Fruit fly (Drosophila melanogaster) whole organism, wandering third instar larva: ENCODE data around the gene RpS25.

ENCODE experiments used
- Abd-B ChIP-seq: fragments of >200 bp; optimal IDR thresholded peaks from 2 replicates; lab custom pipeline; 2017; ENCODE audit warnings: missing biosample characterization, missing genetic modification characterization
- CG32264 ChIP-seq: fragments of 200-800 bp; sonication (Bioruptor generic); optimal IDR thresholded peaks from 2 replicates; lab custom pipeline; 2016; ENCODE audit warnings: missing biosample characterization, missing genetic modification characterization
- CG9705 ChIP-seq: fragments of 200-800 bp; sonication (Bioruptor generic); optimal IDR thresholded peaks from 2 replicates; lab custom pipeline; 2018; ENCODE audit warnings: missing biosample characterization, mild to moderate bottlenecking, missing genetic modification characterization
- CrebA ChIP-seq: fragments of 200-800 bp; sonication (Bioruptor generic); optimal IDR thresholded peaks from 2 replicates; lab custom pipeline; 2016; ENCODE audit warnings: missing biosample characterization, mild to moderate bottlenecking, missing genetic modification characterization, borderline replicate concordance
- Dfd ChIP-seq: fragments of >200 bp; optimal IDR thresholded peaks from 2 replicates; lab custom pipeline; 2017; ENCODE audit warnings: missing biosample characterization, missing genetic modification characterization
- Dif ChIP-seq: fragments of 200-275, 200-300 bp; sonication (Bioruptor generic); optimal IDR thresholded peaks from 2 replicates; lab custom pipeline; 2018; ENCODE audit warnings: missing biosample characterization, missing genetic modification characterization; ENCODE audit not compliant: partially characterized antibody
- GATAd ChIP-seq: sonication (Bioruptor generic); optimal IDR thresholded peaks from 2 replicates; lab custom pipeline; 2016; ENCODE audit warnings: missing biosample characterization, missing genetic modification characterization
- HLH106 ChIP-seq: fragments of 200-800 bp; optimal IDR thresholded peaks from 3 replicates; lab custom pipeline; 2019; ENCODE audit warnings: missing biosample characterization, mild to moderate bottlenecking, missing genetic modification characterization, moderate library complexity
- Hnf4 ChIP-seq: fragments of 200-800 bp; sonication (Bioruptor generic); optimal IDR thresholded peaks from 2 replicates; lab custom pipeline; 2016; ENCODE audit warnings: missing biosample characterization, mild to moderate bottlenecking, missing genetic modification characterization
- Hr83 ChIP-seq: fragments of 200-300 bp; sonication (Bioruptor generic); optimal IDR thresholded peaks from 2 replicates; lab custom pipeline; 2016; ENCODE audit warnings: missing biosample characterization, mild to moderate bottlenecking, missing genetic modification characterization, moderate library complexity; ENCODE audit not compliant: poor library complexity, severe bottlenecking
- Jra ChIP-seq: sonication (Bioruptor generic); optimal IDR thresholded peaks from 2 replicates; lab custom pipeline; 2016; ENCODE audit warnings: missing biosample characterization, missing genetic modification characterization
- Mio ChIP-seq: sonication (Bioruptor generic); optimal IDR thresholded peaks from 2 replicates; lab custom pipeline; 2016; ENCODE audit warnings: missing biosample characterization, missing genetic modification characterization
- Myc ChIP-seq: fragments of >200 bp; optimal IDR thresholded peaks from 2 replicates; lab custom pipeline; 2017
- N ChIP-seq: fragments of >200 bp; optimal IDR thresholded peaks from 2 replicates; lab custom pipeline; 2018; ENCODE audit warnings: missing biosample characterization, missing external identifiers, missing genetic modification characterization
- OdsH ChIP-seq: fragments of 200-800 bp; sonication (Bioruptor generic); optimal IDR thresholded peaks from 2 replicates; lab custom pipeline; 2016; ENCODE audit warnings: missing biosample characterization, mild to moderate bottlenecking, missing genetic modification characterization
- Rel ChIP-seq, 2 experiments: fragments of 200-800 bp; sonication (Bioruptor generic) in 1 of 2; optimal IDR thresholded peaks; 2 replicates in 1 of 2; 3 replicates in 1 of 2; lab custom pipeline; 2016 to 2019; ENCODE audit warnings: mild to moderate bottlenecking in 2 of 2, missing biosample characterization in 2 of 2, missing genetic modification characterization in 2 of 2, moderate library complexity in 1 of 2
- Sp1 ChIP-seq: fragments of 200-800 bp; sonication (Bioruptor generic); optimal IDR thresholded peaks from 3 replicates; lab custom pipeline; 2019; ENCODE audit warnings: missing biosample characterization, mild to moderate bottlenecking, missing genetic modification characterization, moderate library complexity
- Vsx2 ChIP-seq: fragments of 200-300, 225-300 bp; sonication (Bioruptor generic); optimal IDR thresholded peaks from 2 replicates; lab custom pipeline; 2018; ENCODE audit warnings: missing biosample characterization, missing genetic modification characterization; ENCODE audit not compliant: partially characterized antibody
- br ChIP-seq: fragments of 200-800 bp; sonication (Bioruptor generic); optimal IDR thresholded peaks from 2 replicates; lab custom pipeline; 2016; ENCODE audit warnings: missing biosample characterization, missing genetic modification characterization
- brk ChIP-seq: fragments of 200-800 bp; sonication (Bioruptor generic); optimal IDR thresholded peaks from 2 replicates; lab custom pipeline; 2016; ENCODE audit warnings: missing biosample characterization, mild to moderate bottlenecking, missing genetic modification characterization
- dl ChIP-seq, 2 experiments: fragments of 175-275, 200-275 bp in 1 of 2; fragments of 200-275 bp in 1 of 2; sonication (Bioruptor generic); optimal IDR thresholded peaks; lab custom pipeline; 2018; ENCODE audit warnings: mild to moderate bottlenecking in 2 of 2, missing biosample characterization in 2 of 2, missing genetic modification characterization in 2 of 2, moderate library complexity in 2 of 2; ENCODE audit not compliant: partially characterized antibody in 2 of 2, insufficient read depth in 1 of 2
- dmrt93B ChIP-seq: fragments of 200-800 bp; sonication (Bioruptor generic); optimal IDR thresholded peaks from 2 replicates; lab custom pipeline; 2018; ENCODE audit warnings: missing biosample characterization, mild to moderate bottlenecking, missing genetic modification characterization
- dsf ChIP-seq: sonication (Bioruptor generic); optimal IDR thresholded peaks from 2 replicates; lab custom pipeline; 2016; ENCODE audit warnings: missing biosample characterization, missing genetic modification characterization, borderline replicate concordance
- ey ChIP-seq: fragments of 200-800 bp; sonication (Bioruptor generic); optimal IDR thresholded peaks from 2 replicates; lab custom pipeline; 2016; ENCODE audit warnings: missing biosample characterization, missing genetic modification characterization
- foxo ChIP-seq, 2 experiments: fragments of 200-800 bp; sonication (Bioruptor generic); optimal IDR thresholded peaks; 2 replicates in 1 of 2; 3 replicates in 1 of 2; lab custom pipeline; 2016 to 2017; ENCODE audit warnings: missing biosample characterization in 2 of 2, missing genetic modification characterization in 2 of 2
- fru ChIP-seq: fragments of 200-800 bp; sonication (Bioruptor generic); optimal IDR thresholded peaks from 3 replicates; lab custom pipeline; 2016; ENCODE audit warnings: missing biosample characterization, mild to moderate bottlenecking, missing genetic modification characterization
- h ChIP-seq: fragments of 200-800 bp; sonication (Bioruptor generic); optimal IDR thresholded peaks from 3 replicates; lab custom pipeline; 2016; ENCODE audit warnings: missing biosample characterization, mild to moderate bottlenecking, missing genetic modification characterization
- jim ChIP-seq: fragments of 175-275, 200-325 bp; sonication (Bioruptor generic); optimal IDR thresholded peaks from 2 replicates; lab custom pipeline; 2016; ENCODE audit warnings: missing biosample characterization, mild to moderate bottlenecking, missing genetic modification characterization
- lola ChIP-seq: fragments of >200 bp; optimal IDR thresholded peaks from 2 replicates; lab custom pipeline; 2017; ENCODE audit warnings: missing biosample characterization, missing genetic modification characterization
- pan ChIP-seq: fragments of >200 bp; optimal IDR thresholded peaks from 2 replicates; lab custom pipeline; 2017
- psq ChIP-seq: fragments of 200-800 bp; sonication (Bioruptor generic); optimal IDR thresholded peaks from 3 replicates; lab custom pipeline; 2017; ENCODE audit warnings: missing biosample characterization, mild to moderate bottlenecking, missing genetic modification characterization, moderate library complexity
- rgr ChIP-seq: fragments of 200-800 bp; sonication (Bioruptor generic); optimal IDR thresholded peaks from 3 replicates; lab custom pipeline; 2016; ENCODE audit warnings: missing biosample characterization, mild to moderate bottlenecking, missing genetic modification characterization
- sage ChIP-seq: fragments of 200-800 bp; sonication (Bioruptor generic); optimal IDR thresholded peaks from 2 replicates; lab custom pipeline; 2016; ENCODE audit warnings: missing biosample characterization, mild to moderate bottlenecking, missing genetic modification characterization
- sv ChIP-seq: fragments of 200-800 bp; sonication (Bioruptor generic); optimal IDR thresholded peaks from 3 replicates; lab custom pipeline; 2016; ENCODE audit warnings: missing biosample characterization, missing genetic modification characterization
- tai ChIP-seq: sonication (Bioruptor generic); optimal IDR thresholded peaks from 2 replicates; lab custom pipeline; 2016; ENCODE audit warnings: missing biosample characterization, missing genetic modification characterization
- usp ChIP-seq: fragments of >200 bp; optimal IDR thresholded peaks from 2 replicates; lab custom pipeline; 2017; ENCODE audit warnings: missing biosample characterization, missing genetic modification characterization
- woc ChIP-seq: sonication (Bioruptor generic); optimal IDR thresholded peaks from 2 replicates; lab custom pipeline; 2016; ENCODE audit warnings: missing biosample characterization, mild to moderate bottlenecking, missing genetic modification characterization

RpS25 gene

DNA sequence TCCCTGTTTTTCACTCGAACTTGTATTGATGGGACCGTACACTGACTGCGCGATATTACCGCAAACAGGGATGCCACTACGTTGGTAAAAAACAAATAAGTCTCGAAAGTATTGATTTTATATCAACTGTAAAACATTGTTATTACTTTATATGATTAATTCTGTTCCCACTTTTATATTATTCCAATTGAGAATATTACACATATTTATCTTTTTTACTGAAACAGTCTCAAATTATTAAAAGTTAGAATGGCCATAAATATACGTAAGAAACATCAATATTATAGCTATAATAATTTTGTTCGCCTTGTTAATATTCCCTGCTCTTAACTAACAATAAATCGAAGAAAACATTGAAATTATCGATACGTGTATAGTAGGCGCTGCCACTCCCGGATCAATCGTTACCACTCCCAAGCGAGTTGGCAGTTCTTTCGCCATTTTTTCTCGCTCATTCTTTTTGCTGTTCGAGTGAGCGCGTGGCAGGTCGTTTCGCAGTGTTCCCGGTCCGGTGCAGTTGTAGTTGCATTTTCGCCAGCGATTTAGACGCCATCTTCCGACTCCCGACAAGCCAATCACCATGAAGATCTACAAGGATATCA, 6.2 kb downstream of the RpS25 start, which contains the start of the genes SdhC and Tctp (continued):
- no peak for TF ChIP-seq dl (GFP tag; optimal IDR thresholded peaks at IDR 0.05; lab: Kevin White, UChicago; ENCODE audit: insufficient read depth in 1 of 2, partially characterized antibody in 2 of 2)
- peak; percentile 65 for TF ChIP-seq Jra (GFP tag; lab: Kevin White, UChicago)

DNA sequence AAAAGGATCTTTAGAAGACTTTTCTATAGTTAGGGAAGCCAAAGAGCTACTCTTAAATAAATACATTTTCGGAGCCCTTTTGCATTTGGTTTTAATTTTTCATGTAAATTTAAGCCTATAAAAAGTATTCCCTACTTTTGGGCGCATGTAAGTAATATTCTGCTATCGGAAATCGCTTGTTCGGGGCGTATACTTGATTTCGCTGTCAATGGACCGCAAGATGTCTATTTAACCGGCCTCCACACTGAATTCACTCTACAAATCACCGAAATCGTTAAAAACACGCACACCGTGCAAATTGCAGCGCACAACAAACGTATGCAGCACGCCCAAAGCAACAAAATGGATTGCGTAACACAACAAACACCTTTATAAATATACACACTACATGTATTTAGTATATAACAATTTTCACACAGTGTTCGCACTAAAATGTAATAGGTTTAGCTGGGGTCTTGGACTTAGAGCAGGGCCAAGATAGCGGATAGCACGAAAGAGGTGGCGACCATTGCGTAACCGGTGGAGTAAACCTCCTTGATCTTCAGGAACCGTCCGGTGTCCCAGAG, 7.2 kb downstream of the RpS25 start:
- TF ChIP-seq Myc (lab: Kevin White, UChicago) (peak; percentile 13), dsf (no peak), brk (GFP tag; lab: Kevin White, UChicago) (peak; percentile 6)

DNA sequence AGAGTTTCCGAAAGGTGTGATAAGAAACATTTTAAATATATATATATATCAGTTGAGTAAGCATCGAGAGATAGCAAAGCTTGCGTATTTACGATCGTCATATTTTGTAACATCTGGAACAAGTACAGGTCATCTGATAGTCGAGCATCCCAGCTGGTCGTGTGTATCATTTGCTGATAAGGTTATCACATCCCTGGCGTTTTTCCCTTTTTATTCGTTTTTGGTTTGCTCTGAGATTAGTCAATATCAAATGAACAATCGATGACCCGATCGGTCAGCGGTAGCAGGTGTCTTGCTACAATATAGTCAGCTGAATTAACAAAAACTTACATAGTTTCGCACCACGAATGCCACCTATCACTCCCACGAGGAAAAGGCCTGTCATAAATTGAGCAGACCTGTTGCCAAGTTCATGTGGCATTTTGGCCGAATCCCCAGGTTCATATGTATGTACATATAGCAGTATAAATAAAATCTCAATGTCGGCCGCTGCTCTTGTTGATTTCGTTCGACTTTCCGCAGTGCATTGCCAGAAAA, 15.1 kb downstream of the RpS25 start:
- TF ChIP-seq h (peak; percentile 85), brk (GFP tag; lab: Kevin White, UChicago) (peak; percentile 86), tai (no peak), psq (GFP tag; lab: Kevin White, UChicago) (peak; percentile 74), dmrt93B (GFP tag; lab: Kevin White, UChicago) (peak; percentile 32), lola (GFP tag; lab: Kevin White, UChicago) (no peak), rgr (GFP tag; lab: Kevin White, UChicago) (peak; percentile 86), Rel (GFP tag; optimal IDR thresholded peaks at IDR 0.05; lab: Kevin White, UChicago) (peak; percentile 77), Rel (tag; optimal IDR thresholded peaks at IDR 0.05; lab: Kevin White, UChicago) (peak; percentile 42), Mio (no peak), br (peak; percentile 56), usp (GFP tag; lab: Kevin White, UChicago) (no peak), Dfd (GFP tag; lab: Kevin White, UChicago) (no peak), Sp1 (GFP tag; lab: Kevin White, UChicago) (peak; percentile 74), sv (GFP tag; lab: Kevin White, UChicago) (peak; percentile 39), fru (GFP tag; lab: Kevin White, UChicago) (peak; percentile 76), foxo (GFP tag; optimal IDR thresholded peaks at IDR 0.05; lab: Kevin White, UChicago) (peak; percentile 39 to 81), OdsH (GFP tag; lab: Kevin White, UChicago) (peak; percentile 85), pan (lab: Kevin White, UChicago) (peak; percentile 61), CG32264 (GFP tag; lab: Kevin White, UChicago) (peak; percentile 55), HLH106 (tag; lab: Kevin White, UChicago) (peak; percentile 65), Hnf4 (GFP tag; lab: Kevin White, UChicago) (peak; percentile 50), ey (GFP tag; lab: Kevin White, UChicago) (peak; percentile 69), sage (GFP tag; lab: Kevin White, UChicago) (peak; percentile 80), CG9705 (GFP tag; lab: Kevin White, UChicago) (no peak), Myc (lab: Kevin White, UChicago) (no peak), Dif (no peak), woc (GFP tag; lab: Kevin White, UChicago) (peak; percentile 53)
- TF ChIP-seq, all 38 proteins: peak for 19

DNA sequence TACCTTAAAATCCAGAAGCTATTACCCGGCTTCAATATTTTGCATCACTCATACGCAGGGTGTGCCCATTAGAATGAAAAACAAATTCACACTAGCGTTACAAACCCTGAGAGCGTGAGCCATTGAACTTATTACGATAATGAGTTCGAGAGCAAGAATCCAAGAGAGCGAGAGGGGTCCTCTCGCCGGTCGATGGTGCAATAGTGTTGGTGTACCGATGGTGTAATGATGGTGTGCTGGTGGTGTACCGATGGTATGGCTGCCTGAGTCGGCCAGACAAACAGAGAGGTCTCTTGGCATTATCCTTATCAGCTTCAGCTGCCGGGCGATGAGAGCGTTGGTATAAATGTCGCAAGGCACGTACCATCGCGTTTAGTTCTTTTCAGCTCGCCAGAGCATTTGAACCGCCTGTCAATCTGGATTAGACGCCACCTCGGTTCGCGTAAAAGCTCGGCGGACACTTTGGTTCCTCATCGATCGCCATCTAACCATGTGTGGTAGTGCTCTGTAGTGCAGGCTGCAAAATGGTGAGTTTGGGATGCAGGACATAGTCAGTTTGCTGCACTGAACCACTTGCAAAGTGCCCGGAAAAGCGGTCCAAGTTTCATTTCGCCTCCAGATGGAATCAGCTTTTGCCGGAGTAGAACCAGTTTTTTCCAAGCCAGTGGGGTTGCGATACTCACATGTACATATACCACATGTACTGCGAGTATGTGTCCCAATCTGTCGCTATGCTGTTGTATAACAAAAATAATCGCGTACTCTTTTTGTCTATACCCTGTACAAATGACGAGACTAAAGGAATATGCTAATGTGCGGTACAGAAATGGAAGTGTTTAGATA, 15.8 kb downstream of the RpS25 start:
- no peak for TF ChIP-seq Hnf4 (GFP tag; lab: Kevin White, UChicago)
- TF ChIP-seq psq (GFP tag; lab: Kevin White, UChicago), result no peak
- no peak for TF ChIP-seq ey (GFP tag; lab: Kevin White, UChicago)
- TF ChIP-seq Vsx2, result no peak
- no peak for TF ChIP-seq Myc (lab: Kevin White, UChicago)
- peak; percentile 83 for TF ChIP-seq Dif
- TF ChIP-seq Hr83 (GFP tag; lab: Kevin White, UChicago), result peak; percentile 21
- no peak for TF ChIP-seq br
- TF ChIP-seq sv (GFP tag; lab: Kevin White, UChicago), result no peak
- TF ChIP-seq dl (GFP tag; optimal IDR thresholded peaks at IDR 0.05; lab: Kevin White, UChicago; ENCODE audit: insufficient read depth in 1 of 2, partially characterized antibody in 2 of 2), result peak; percentile 48 to 81
- no peak for TF ChIP-seq woc (GFP tag; lab: Kevin White, UChicago)
- TF ChIP-seq jim (GFP tag; lab: Kevin White, UChicago), result no peak
- TF ChIP-seq OdsH (GFP tag; lab: Kevin White, UChicago), result no peak
- TF ChIP-seq rgr (GFP tag; lab: Kevin White, UChicago), result no peak
- no peak for TF ChIP-seq fru (GFP tag; lab: Kevin White, UChicago)
- TF ChIP-seq GATAd (GFP tag; lab: Kevin White, UChicago), result no peak
- no peak for TF ChIP-seq CrebA (GFP tag; lab: Kevin White, UChicago)
- no peak for TF ChIP-seq pan (lab: Kevin White, UChicago)
- no peak for TF ChIP-seq usp (GFP tag; lab: Kevin White, UChicago)
- no peak for TF ChIP-seq foxo (GFP tag; optimal IDR thresholded peaks at IDR 0.05; lab: Kevin White, UChicago)
- TF ChIP-seq dmrt93B (GFP tag; lab: Kevin White, UChicago), result no peak
- no peak for TF ChIP-seq N
- TF ChIP-seq CG9705 (GFP tag; lab: Kevin White, UChicago), result no peak
- TF ChIP-seq Dfd (GFP tag; lab: Kevin White, UChicago), result no peak
- no peak for TF ChIP-seq tai
- TF ChIP-seq Abd-B (GFP tag; lab: Kevin White, UChicago), result no peak
- no peak for TF ChIP-seq h
